Fruit fly (Drosophila melanogaster): ENCODE measurements around the gene CG10663.

dm6 chr3L:12503865-12504650 is 19.2 kb upstream of the CG10663 start, which contains the start of the genes CG10646 and vih:
- TF ChIP-seq pan (optimal IDR thresholded peaks at IDR 0.05) (no peak), usp (GFP tag; optimal IDR thresholded peaks at IDR 0.05) (no peak), Dll (optimal IDR thresholded peaks at IDR 0.05) (no peak), psq (optimal IDR thresholded peaks at IDR 0.05) (no peak)

All from whole organism.